Fruit fly (Drosophila melanogaster): ENCODE measurements around the gene mip130.
A peak's percentile ranks its signal among the peaks of the same experiment; 100 is the strongest.

mip130 gene

DNA sequence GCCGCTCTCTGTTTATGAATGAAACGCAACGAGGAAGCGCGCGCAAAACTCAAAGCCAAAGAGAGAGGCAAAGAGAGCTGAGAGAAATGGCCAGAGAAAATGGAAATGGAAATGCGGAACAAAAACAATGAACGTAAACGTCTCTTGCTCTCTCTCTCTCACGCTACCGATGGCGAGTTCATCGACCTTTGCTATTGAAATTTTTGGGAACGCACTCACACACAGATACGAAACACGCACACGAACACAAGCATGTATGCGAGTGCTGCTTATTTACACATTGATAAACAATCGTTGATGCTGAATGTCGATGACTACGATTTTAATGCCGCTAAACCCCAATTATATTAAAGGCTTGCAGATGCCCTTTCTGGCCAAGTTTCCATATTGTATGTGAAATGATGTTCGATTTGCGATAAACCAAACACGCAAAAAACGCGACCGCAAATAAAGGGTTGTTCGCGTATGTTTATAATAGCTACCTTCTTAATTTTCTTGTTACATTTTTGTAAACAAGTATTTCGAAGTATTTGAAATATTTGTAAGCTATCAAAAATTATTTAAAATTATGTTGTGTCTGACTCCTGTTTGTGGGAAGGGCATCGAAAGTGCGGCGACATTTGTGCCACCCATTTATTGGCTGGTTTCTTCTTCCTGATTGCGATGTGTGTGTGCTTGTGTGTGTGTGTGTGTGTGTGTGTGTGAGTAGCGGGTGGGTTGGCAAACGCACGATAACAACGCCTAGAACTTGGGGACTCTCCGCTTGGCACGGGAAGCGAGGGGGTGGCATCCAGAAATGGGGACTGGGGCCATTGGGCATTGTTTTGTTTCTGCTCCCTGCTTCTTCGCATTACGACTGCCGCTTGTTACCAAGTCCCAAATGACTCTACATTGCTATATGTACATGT lies 35.6 kb downstream of the mip130 start (continued):
- TF ChIP-seq CG10431 (GFP tag; optimal IDR thresholded peaks at IDR 0.05), result peak; percentile 2
- TF ChIP-seq Mrtf (GFP tag; IDR thresholded peaks at IDR 0.05), result no peak; the same call in 2 of the 3 replicates
- no peak for TF ChIP-seq YL-1 (GFP tag; optimal IDR thresholded peaks at IDR 0.05)
- peak; percentile 9 for TF ChIP-seq CG18764 (GFP tag; optimal IDR thresholded peaks at IDR 0.05)
- no peak for TF ChIP-seq nerfin-2 (GFP tag; IDR thresholded peaks at IDR 0.05; ENCODE audit: partially characterized antibody)
- TF ChIP-seq CG11504 (tag; optimal IDR thresholded peaks at IDR 0.05), result peak; percentile 82
- peak; percentile 76 for TF ChIP-seq pb (GFP tag; optimal IDR thresholded peaks at IDR 0.05)
- peak; percentile 52 for TF ChIP-seq CG10543 (GFP tag; optimal IDR thresholded peaks at IDR 0.05)
- no peak for TF ChIP-seq Stat92E (GFP tag; optimal IDR thresholded peaks at IDR 0.05)
- peak; percentile 48 for TF ChIP-seq fd64A (GFP tag; optimal IDR thresholded peaks at IDR 0.05)
- TF ChIP-seq gt (GFP tag; IDR thresholded peaks at IDR 0.05), result 0 out of 2 replicates have a peak, but pooled peaks have one; percentile 8
- peak; percentile 66 for TF ChIP-seq NC2β (GFP tag; optimal IDR thresholded peaks at IDR 0.05)
- TF ChIP-seq CG17361 (GFP tag; IDR thresholded peaks at IDR 0.05), result peak; percentile 90
- peak; percentile 6 for TF ChIP-seq CG10462 (GFP tag; optimal IDR thresholded peaks at IDR 0.05)
- TF ChIP-seq Ssrp (tag; optimal IDR thresholded peaks at IDR 0.05), result peak; percentile 79
- TF ChIP-seq sd (tag; optimal IDR thresholded peaks at IDR 0.05), result peak; percentile 68
- peak; percentile 47 for TF ChIP-seq oc (tag; optimal IDR thresholded peaks at IDR 0.05)
- no peak for TF ChIP-seq Dll (GFP tag; IDR thresholded peaks at IDR 0.05; ENCODE audit: partially characterized antibody)
- TF ChIP-seq Gug (GFP tag; IDR thresholded peaks at IDR 0.05), result no peak; the same call in 3 of the 4 replicates
- TF ChIP-seq CG8089 (GFP tag; optimal IDR thresholded peaks at IDR 0.05), result peak; percentile 49
- TF ChIP-seq Dref (GFP tag; IDR thresholded peaks at IDR 0.05), result no peak
- TF ChIP-seq Hr51 (GFP tag; optimal IDR thresholded peaks at IDR 0.05), result peak; percentile 6 to 71
- peak; percentile 77 for TF ChIP-seq slp2 (GFP tag; optimal IDR thresholded peaks at IDR 0.05)
- TF ChIP-seq pnt (GFP tag; optimal IDR thresholded peaks at IDR 0.05), result peak; percentile 61
- TF ChIP-seq wek (GFP tag; optimal IDR thresholded peaks at IDR 0.05), result no peak
- no peak for TF ChIP-seq Doc2 (GFP tag; IDR thresholded peaks at IDR 0.05)
- no peak for TF ChIP-seq CG6175 (GFP tag; IDR thresholded peaks at IDR 0.05)
- TF ChIP-seq Optix (GFP tag; IDR thresholded peaks at IDR 0.05), result peak; percentile 59; the same call in 1 of the 3 replicates
- TF ChIP-seq wdn (GFP tag; IDR thresholded peaks at IDR 0.05), result peak; percentile 43; the same call in 1 of the 2 replicates
- TF ChIP-seq CG10565 (GFP tag; optimal IDR thresholded peaks at IDR 0.05), result peak; percentile 41
- peak; percentile 72 for TF ChIP-seq org-1 (GFP tag; optimal IDR thresholded peaks at IDR 0.05)
- TF ChIP-seq maf-S (GFP tag; optimal IDR thresholded peaks at IDR 0.05), result peak; percentile 44
- peak; percentile 60 for TF ChIP-seq mam (GFP tag; optimal IDR thresholded peaks at IDR 0.05)
- peak; percentile 71 for TF ChIP-seq shn (GFP tag; optimal IDR thresholded peaks at IDR 0.05)
- no peak for TF ChIP-seq CG8478 (optimal IDR thresholded peaks at IDR 0.05)
- TF ChIP-seq CG3847 (GFP tag; IDR thresholded peaks at IDR 0.05), result peak; percentile 42
- TF ChIP-seq CG5180 (GFP tag; optimal IDR thresholded peaks at IDR 0.05), result no peak
- no peak for TF ChIP-seq hth (optimal IDR thresholded peaks at IDR 0.05)
- peak; percentile 85 for TF ChIP-seq CG7839 (tag; optimal IDR thresholded peaks at IDR 0.05)
- peak; percentile 30; the same call in 1 of the 2 replicates for TF ChIP-seq CG9932 (GFP tag; IDR thresholded peaks at IDR 0.05)
- no peak for TF ChIP-seq Bdp1 (GFP tag; optimal IDR thresholded peaks at IDR 0.05)
- TF ChIP-seq CTCF (GFP tag; optimal IDR thresholded peaks at IDR 0.05), result peak; percentile 40
- TF ChIP-seq Neu2 (GFP tag; optimal IDR thresholded peaks at IDR 0.05; ENCODE audit: borderline replicate concordance), result peak; percentile 13
- peak; percentile 36 for TF ChIP-seq Mad (GFP tag; optimal IDR thresholded peaks at IDR 0.05)
- TF ChIP-seq amos (GFP tag; IDR thresholded peaks at IDR 0.05; ENCODE audit: partially characterized antibody), result no peak
- no peak for TF ChIP-seq bowl (GFP tag; IDR thresholded peaks at IDR 0.05)
- no peak for TF ChIP-seq kni (GFP tag; optimal IDR thresholded peaks at IDR 0.05)
- 0 out of 3 replicates have a peak, but pooled peaks have one; percentile 30 for TF ChIP-seq Dbx (GFP tag; IDR thresholded peaks at IDR 0.05)
- TF ChIP-seq CG8290 (GFP tag; optimal IDR thresholded peaks at IDR 0.05), result no peak
- no peak for TF ChIP-seq CG8290 (tag; optimal IDR thresholded peaks at IDR 0.05)
